Fruit fly (Drosophila melanogaster) whole organism, wandering third instar larva: ENCODE measurements around the gene CG13117.
A peak's percentile ranks its signal among the peaks of the same experiment; 100 is the strongest.

Experiments used
- Abd-B ChIP-seq: fragments of >200 bp; optimal IDR thresholded peaks from 2 replicates; lab custom pipeline; 2017; ENCODE audit warnings: missing biosample characterization, missing genetic modification characterization
- CG32264 ChIP-seq: fragments of 200-800 bp; sonication (Bioruptor generic); optimal IDR thresholded peaks from 2 replicates; lab custom pipeline; 2016; ENCODE audit warnings: missing biosample characterization, missing genetic modification characterization
- CG9705 ChIP-seq: fragments of 200-800 bp; sonication (Bioruptor generic); optimal IDR thresholded peaks from 2 replicates; lab custom pipeline; 2018; ENCODE audit warnings: missing biosample characterization, mild to moderate bottlenecking, missing genetic modification characterization
- CrebA ChIP-seq: fragments of 200-800 bp; sonication (Bioruptor generic); optimal IDR thresholded peaks from 2 replicates; lab custom pipeline; 2016; ENCODE audit warnings: missing biosample characterization, mild to moderate bottlenecking, missing genetic modification characterization, borderline replicate concordance
- Dfd ChIP-seq: fragments of >200 bp; optimal IDR thresholded peaks from 2 replicates; lab custom pipeline; 2017; ENCODE audit warnings: missing biosample characterization, missing genetic modification characterization
- Dif ChIP-seq: fragments of 200-275, 200-300 bp; sonication (Bioruptor generic); optimal IDR thresholded peaks from 2 replicates; lab custom pipeline; 2018; ENCODE audit warnings: missing biosample characterization, missing genetic modification characterization; ENCODE audit not compliant: partially characterized antibody
- GATAd ChIP-seq: sonication (Bioruptor generic); optimal IDR thresholded peaks from 2 replicates; lab custom pipeline; 2016; ENCODE audit warnings: missing biosample characterization, missing genetic modification characterization
- HLH106 ChIP-seq: fragments of 200-800 bp; optimal IDR thresholded peaks from 3 replicates; lab custom pipeline; 2019; ENCODE audit warnings: missing biosample characterization, mild to moderate bottlenecking, missing genetic modification characterization, moderate library complexity
- Hr78 ChIP-seq: fragments of >200 bp; optimal IDR thresholded peaks from 2 replicates; lab custom pipeline; 2017; ENCODE audit warnings: missing biosample characterization, missing genetic modification characterization
- Jra ChIP-seq: sonication (Bioruptor generic); optimal IDR thresholded peaks from 2 replicates; lab custom pipeline; 2016; ENCODE audit warnings: missing biosample characterization, missing genetic modification characterization
- Mio ChIP-seq: sonication (Bioruptor generic); optimal IDR thresholded peaks from 2 replicates; lab custom pipeline; 2016; ENCODE audit warnings: missing biosample characterization, missing genetic modification characterization
- Myc ChIP-seq: fragments of >200 bp; optimal IDR thresholded peaks from 2 replicates; lab custom pipeline; 2017
- N ChIP-seq: fragments of >200 bp; optimal IDR thresholded peaks from 2 replicates; lab custom pipeline; 2018; ENCODE audit warnings: missing biosample characterization, missing external identifiers, missing genetic modification characterization
- OdsH ChIP-seq: fragments of 200-800 bp; sonication (Bioruptor generic); optimal IDR thresholded peaks from 2 replicates; lab custom pipeline; 2016; ENCODE audit warnings: missing biosample characterization, mild to moderate bottlenecking, missing genetic modification characterization
- Rel ChIP-seq, 2 experiments: fragments of 200-800 bp; sonication (Bioruptor generic) in 1 of 2; optimal IDR thresholded peaks; 2 replicates in 1 of 2; 3 replicates in 1 of 2; lab custom pipeline; 2016 to 2019; ENCODE audit warnings: mild to moderate bottlenecking in 2 of 2, missing biosample characterization in 2 of 2, missing genetic modification characterization in 2 of 2, moderate library complexity in 1 of 2
- Sp1 ChIP-seq: fragments of 200-800 bp; sonication (Bioruptor generic); optimal IDR thresholded peaks from 3 replicates; lab custom pipeline; 2019; ENCODE audit warnings: missing biosample characterization, mild to moderate bottlenecking, missing genetic modification characterization, moderate library complexity
- Vsx2 ChIP-seq: fragments of 200-300, 225-300 bp; sonication (Bioruptor generic); optimal IDR thresholded peaks from 2 replicates; lab custom pipeline; 2018; ENCODE audit warnings: missing biosample characterization, missing genetic modification characterization; ENCODE audit not compliant: partially characterized antibody
- br ChIP-seq: fragments of 200-800 bp; sonication (Bioruptor generic); optimal IDR thresholded peaks from 2 replicates; lab custom pipeline; 2016; ENCODE audit warnings: missing biosample characterization, missing genetic modification characterization
- brk ChIP-seq: fragments of 200-800 bp; sonication (Bioruptor generic); optimal IDR thresholded peaks from 2 replicates; lab custom pipeline; 2016; ENCODE audit warnings: missing biosample characterization, mild to moderate bottlenecking, missing genetic modification characterization
- dl ChIP-seq, 2 experiments: fragments of 175-275, 200-275 bp in 1 of 2; fragments of 200-275 bp in 1 of 2; sonication (Bioruptor generic); optimal IDR thresholded peaks; lab custom pipeline; 2018; ENCODE audit warnings: mild to moderate bottlenecking in 2 of 2, missing biosample characterization in 2 of 2, missing genetic modification characterization in 2 of 2, moderate library complexity in 2 of 2; ENCODE audit not compliant: partially characterized antibody in 2 of 2, insufficient read depth in 1 of 2
- dmrt93B ChIP-seq: fragments of 200-800 bp; sonication (Bioruptor generic); optimal IDR thresholded peaks from 2 replicates; lab custom pipeline; 2018; ENCODE audit warnings: missing biosample characterization, mild to moderate bottlenecking, missing genetic modification characterization
- dsf ChIP-seq: sonication (Bioruptor generic); optimal IDR thresholded peaks from 2 replicates; lab custom pipeline; 2016; ENCODE audit warnings: missing biosample characterization, missing genetic modification characterization, borderline replicate concordance
- ey ChIP-seq: fragments of 200-800 bp; sonication (Bioruptor generic); optimal IDR thresholded peaks from 2 replicates; lab custom pipeline; 2016; ENCODE audit warnings: missing biosample characterization, missing genetic modification characterization
- foxo ChIP-seq, 2 experiments: fragments of 200-800 bp; sonication (Bioruptor generic); optimal IDR thresholded peaks; 2 replicates in 1 of 2; 3 replicates in 1 of 2; lab custom pipeline; 2016 to 2017; ENCODE audit warnings: missing biosample characterization in 2 of 2, missing genetic modification characterization in 2 of 2
- fru ChIP-seq: fragments of 200-800 bp; sonication (Bioruptor generic); optimal IDR thresholded peaks from 3 replicates; lab custom pipeline; 2016; ENCODE audit warnings: missing biosample characterization, mild to moderate bottlenecking, missing genetic modification characterization
- h ChIP-seq: fragments of 200-800 bp; sonication (Bioruptor generic); optimal IDR thresholded peaks from 3 replicates; lab custom pipeline; 2016; ENCODE audit warnings: missing biosample characterization, mild to moderate bottlenecking, missing genetic modification characterization
- jim ChIP-seq: fragments of 175-275, 200-325 bp; sonication (Bioruptor generic); optimal IDR thresholded peaks from 2 replicates; lab custom pipeline; 2016; ENCODE audit warnings: missing biosample characterization, mild to moderate bottlenecking, missing genetic modification characterization
- lola ChIP-seq: fragments of >200 bp; optimal IDR thresholded peaks from 2 replicates; lab custom pipeline; 2017; ENCODE audit warnings: missing biosample characterization, missing genetic modification characterization
- pan ChIP-seq: fragments of >200 bp; optimal IDR thresholded peaks from 2 replicates; lab custom pipeline; 2017
- psq ChIP-seq: fragments of 200-800 bp; sonication (Bioruptor generic); optimal IDR thresholded peaks from 3 replicates; lab custom pipeline; 2017; ENCODE audit warnings: missing biosample characterization, mild to moderate bottlenecking, missing genetic modification characterization, moderate library complexity
- rgr ChIP-seq: fragments of 200-800 bp; sonication (Bioruptor generic); optimal IDR thresholded peaks from 3 replicates; lab custom pipeline; 2016; ENCODE audit warnings: missing biosample characterization, mild to moderate bottlenecking, missing genetic modification characterization
- sage ChIP-seq: fragments of 200-800 bp; sonication (Bioruptor generic); optimal IDR thresholded peaks from 2 replicates; lab custom pipeline; 2016; ENCODE audit warnings: missing biosample characterization, mild to moderate bottlenecking, missing genetic modification characterization
- sv ChIP-seq: fragments of 200-800 bp; sonication (Bioruptor generic); optimal IDR thresholded peaks from 3 replicates; lab custom pipeline; 2016; ENCODE audit warnings: missing biosample characterization, missing genetic modification characterization
- tai ChIP-seq: sonication (Bioruptor generic); optimal IDR thresholded peaks from 2 replicates; lab custom pipeline; 2016; ENCODE audit warnings: missing biosample characterization, missing genetic modification characterization
- usp ChIP-seq: fragments of >200 bp; optimal IDR thresholded peaks from 2 replicates; lab custom pipeline; 2017; ENCODE audit warnings: missing biosample characterization, missing genetic modification characterization
- woc ChIP-seq: sonication (Bioruptor generic); optimal IDR thresholded peaks from 2 replicates; lab custom pipeline; 2016; ENCODE audit warnings: missing biosample characterization, mild to moderate bottlenecking, missing genetic modification characterization

CG13117 gene

dm6 chr2L:9746236-9747225 lies 10.1 kb downstream of the CG13117 start, which contains the start of gene Nckx30C:
Gene Nckx30C, minus strand, starts transcription at chr2L:9746495.
- TF ChIP-seq rgr (no peak), Dfd (GFP tag; lab: Kevin White, UChicago) (peak; percentile 41)

DNA sequence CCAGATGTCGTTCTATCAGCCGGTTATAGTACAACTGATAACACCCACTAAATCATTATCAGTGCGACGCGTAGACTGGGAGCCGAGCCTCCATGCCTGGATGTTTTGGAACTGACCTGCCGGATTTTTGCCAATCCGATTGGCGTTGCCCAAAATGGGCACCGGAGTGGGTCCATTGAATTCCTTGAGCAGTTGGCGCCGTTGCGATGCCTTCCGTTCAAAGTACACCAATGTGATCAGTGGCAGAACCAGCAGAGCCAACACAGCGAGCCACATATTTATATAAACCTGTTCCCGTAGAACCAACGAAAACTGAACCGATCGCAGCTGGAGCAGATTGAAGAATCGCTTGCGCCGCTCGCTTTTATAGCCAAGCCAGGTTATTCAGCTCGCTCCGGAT lies 13.3 kb downstream of the CG13117 start, which contains the start of gene Cyp4e3:
TSS of gene Cyp4e3 (minus strand) at position 327 of the 400 bp plus-strand sequence.
- TF ChIP-seq OdsH = no peak
- TF ChIP-seq br (GFP tag; lab: Kevin White, UChicago) = no peak
- no peak for TF ChIP-seq Vsx2 (GFP tag; lab: Kevin White, UChicago)
- TF ChIP-seq ey = no peak
- no peak for TF ChIP-seq Myc (lab: Kevin White, UChicago)
- TF ChIP-seq jim = no peak
- TF ChIP-seq brk (GFP tag; lab: Kevin White, UChicago) = no peak
- TF ChIP-seq Abd-B (GFP tag; lab: Kevin White, UChicago) = no peak
- TF ChIP-seq GATAd (GFP tag; lab: Kevin White, UChicago) = no peak
- no peak for TF ChIP-seq tai (GFP tag; lab: Kevin White, UChicago)

DNA sequence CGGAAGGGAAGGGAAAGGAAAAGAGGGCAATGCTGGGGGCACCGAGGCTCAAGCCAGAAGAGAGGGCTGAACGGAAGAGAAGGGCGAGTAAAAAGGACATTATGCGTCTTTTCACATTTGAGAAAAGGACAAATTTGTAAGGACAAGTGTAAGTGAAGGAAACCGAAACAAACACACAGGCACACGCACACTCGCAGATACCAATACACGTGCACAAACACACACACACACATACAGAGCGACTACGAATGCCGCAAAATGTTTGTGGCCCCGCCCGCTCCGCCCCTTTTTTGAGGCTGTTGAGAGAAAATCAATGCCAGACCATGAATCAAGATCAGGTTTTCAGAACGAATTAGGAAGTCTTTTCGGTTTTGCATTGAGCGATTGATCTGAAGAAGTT lies 16.9 kb downstream of the CG13117 start:
- no peak for TF ChIP-seq Myc (lab: Kevin White, UChicago)
- peak; percentile 56 for TF ChIP-seq Dfd (GFP tag; lab: Kevin White, UChicago)
- TF ChIP-seq N (GFP tag; lab: Kevin White, UChicago) = no peak
- no peak for TF ChIP-seq CrebA

DNA sequence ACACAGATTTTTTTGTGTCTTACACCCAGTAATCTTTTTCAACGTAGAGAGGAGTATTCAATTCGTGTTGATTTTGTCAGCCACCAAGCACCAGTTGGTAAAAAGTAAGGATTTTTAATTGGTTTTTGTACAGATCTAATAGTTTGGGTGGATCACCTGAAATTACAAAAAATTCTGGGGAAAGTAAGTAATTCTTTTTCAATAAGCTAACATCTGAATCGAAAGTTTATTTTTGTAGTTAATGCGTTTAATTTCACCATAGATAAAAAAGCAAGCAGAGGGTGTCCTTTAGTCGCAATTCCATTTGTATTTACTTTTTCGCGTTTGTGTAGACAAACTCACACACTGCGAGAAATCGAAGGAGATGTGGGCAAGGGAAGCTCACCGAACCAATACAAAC lies 18.4 kb downstream of the CG13117 start:
- no peak for TF ChIP-seq dmrt93B (GFP tag; lab: Kevin White, UChicago)

DNA sequence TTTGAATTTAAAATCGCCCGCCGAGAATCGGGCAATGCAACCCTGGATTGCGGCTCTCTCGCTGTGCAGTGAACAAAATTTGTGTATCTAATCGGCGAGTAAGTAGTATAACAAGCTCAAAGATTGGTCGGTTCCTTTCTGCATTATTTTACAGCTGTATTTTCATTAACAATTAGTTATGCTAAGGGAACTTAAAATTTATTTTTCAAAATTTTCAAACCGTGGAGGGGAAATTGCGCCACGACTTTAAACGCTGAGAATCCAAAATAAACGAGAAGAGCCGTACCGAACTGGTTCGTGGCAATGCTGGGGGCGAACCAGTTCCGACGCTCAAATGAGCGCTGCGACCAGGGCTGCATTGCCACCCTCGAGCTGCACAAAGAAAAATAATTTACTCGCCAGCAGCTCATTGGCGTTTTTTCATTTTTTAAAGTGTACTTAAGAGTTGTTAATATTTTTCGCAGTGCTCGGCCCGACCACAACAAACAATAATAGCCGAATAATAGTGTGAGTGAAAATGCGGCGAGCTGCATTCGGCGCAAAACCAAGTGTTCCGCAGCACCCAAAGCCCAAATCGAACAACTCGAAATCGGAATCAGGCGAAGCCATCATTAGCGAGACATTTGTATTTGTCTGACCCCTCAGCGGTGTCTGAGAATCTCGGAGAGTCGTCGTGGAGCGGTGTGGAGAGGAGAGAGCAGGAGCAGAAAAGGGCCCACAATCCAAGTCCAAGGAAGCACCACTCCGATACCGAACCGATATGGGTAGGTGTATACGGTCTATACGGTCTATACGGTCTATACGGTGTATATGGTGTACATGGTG lies 21.8 kb downstream of the CG13117 start, which contains the start of gene zf30C:
TSS of gene zf30C (plus strand) at position 353 of the 825 bp plus-strand sequence.
- TF ChIP-seq N (GFP tag; lab: Kevin White, UChicago) = no peak
- TF ChIP-seq brk (GFP tag; lab: Kevin White, UChicago) = no peak
- TF ChIP-seq Mio = peak; percentile 61
- TF ChIP-seq Abd-B (GFP tag; lab: Kevin White, UChicago) = no peak
- TF ChIP-seq Rel (GFP tag; optimal IDR thresholded peaks at IDR 0.05; lab: Kevin White, UChicago) = no peak
- TF ChIP-seq Rel (tag; optimal IDR thresholded peaks at IDR 0.05; lab: Kevin White, UChicago) = peak; percentile 12
- no peak for TF ChIP-seq Vsx2 (GFP tag; lab: Kevin White, UChicago)
- TF ChIP-seq ey = peak; percentile 94
- TF ChIP-seq woc = peak; percentile 74
- peak; percentile 57 for TF ChIP-seq GATAd (GFP tag; lab: Kevin White, UChicago)
- TF ChIP-seq fru (GFP tag; lab: Kevin White, UChicago) = peak; percentile 90
- peak; percentile 84 for TF ChIP-seq sv (GFP tag; lab: Kevin White, UChicago)
- TF ChIP-seq Dfd (GFP tag; lab: Kevin White, UChicago) = no peak
- peak; percentile 95 for TF ChIP-seq Jra (GFP tag; lab: Kevin White, UChicago)
- no peak for TF ChIP-seq sage
- TF ChIP-seq psq (GFP tag; lab: Kevin White, UChicago) = peak; percentile 81
- no peak for TF ChIP-seq dl (GFP tag; optimal IDR thresholded peaks at IDR 0.05; lab: Kevin White, UChicago; ENCODE audit: insufficient read depth in 1 of 2, partially characterized antibody in 2 of 2)
- no peak for TF ChIP-seq Dif (GFP tag; lab: Kevin White, UChicago)
- no peak for TF ChIP-seq lola
- TF ChIP-seq OdsH = peak; percentile 89
- TF ChIP-seq pan (lab: Kevin White, UChicago) = no peak
- no peak for TF ChIP-seq Hr78 (GFP tag; lab: Kevin White, UChicago)
- peak; percentile 78 for TF ChIP-seq dsf (GFP tag; lab: Kevin White, UChicago)
- TF ChIP-seq tai (GFP tag; lab: Kevin White, UChicago) = no peak
- peak; percentile 77 for TF ChIP-seq Sp1 (GFP tag; lab: Kevin White, UChicago)
- TF ChIP-seq Myc (lab: Kevin White, UChicago) = peak; percentile 65
- peak; percentile 90 for TF ChIP-seq br (GFP tag; lab: Kevin White, UChicago)
- TF ChIP-seq CrebA = no peak
- peak; percentile 59 for TF ChIP-seq CG9705
- peak; percentile 94 for TF ChIP-seq h (GFP tag; lab: Kevin White, UChicago)
- TF ChIP-seq foxo (GFP tag; optimal IDR thresholded peaks at IDR 0.05; lab: Kevin White, UChicago) = peak; percentile 44 to 96
- TF ChIP-seq HLH106 = peak; percentile 75
- TF ChIP-seq CG32264 (GFP tag; lab: Kevin White, UChicago) = peak; percentile 75
- no peak for TF ChIP-seq usp (GFP tag; lab: Kevin White, UChicago)
- peak; percentile 94 for TF ChIP-seq rgr
- peak; percentile 93 for TF ChIP-seq jim
